Fruit fly (Drosophila melanogaster) whole organism, embryonic: ENCODE data around the gene NC2beta.

ENCODE experiments used
- Atf3 ChIP-seq: fragments of 200-800 bp; sonication (Bioruptor generic); optimal IDR thresholded peaks from 3 replicates; lab custom pipeline; 2016; ENCODE audit warnings: missing biosample characterization, missing genetic modification characterization
- Awh ChIP-seq: fragments of 200-800 bp; sonication (Bioruptor generic); IDR thresholded peaks from 2 replicates; pipeline ENCODE4, ENCODE4 v1.3.6; 2022; ENCODE audit warnings: missing biosample characterization, missing genetic modification characterization
- BEAF-32 ChIP-seq: fragments of 200-800 bp; sonication (Bioruptor generic); optimal IDR thresholded peaks from 3 replicates; lab custom pipeline; 2017; ENCODE audit warnings: missing biosample characterization, missing genetic modification characterization, mild to moderate bottlenecking, moderate library complexity, missing genetic modification reagents
- CG10267 ChIP-seq: fragments of 200-800 bp; sonication (Bioruptor generic); optimal IDR thresholded peaks from 2 replicates; lab custom pipeline; 2018; ENCODE audit warnings: missing biosample characterization, mild to moderate bottlenecking, missing genetic modification characterization, moderate library complexity
- CG12236 ChIP-seq: fragments of 200-800 bp; sonication (Bioruptor generic); optimal IDR thresholded peaks from 2 replicates; lab custom pipeline; 2016; ENCODE audit warnings: missing biosample characterization, missing genetic modification characterization
- CG14441 ChIP-seq: fragments of 200-800 bp; sonication (Bioruptor generic); IDR thresholded peaks from 2 replicates; pipeline ENCODE4 v1.3.6; 2022; ENCODE audit warnings: missing biosample characterization, missing genetic modification characterization
- CG17361 ChIP-seq: fragments of 200-800 bp; sonication (Bioruptor generic); IDR thresholded peaks from 3 replicates; pipeline ENCODE4 v1.3.6; 2022; ENCODE audit warnings: missing biosample characterization, missing genetic modification characterization
- CG17568 ChIP-seq: fragments of 200-800 bp; sonication (Bioruptor generic); optimal IDR thresholded peaks from 2 replicates; lab custom pipeline; 2018; ENCODE audit warnings: missing biosample characterization, mild to moderate bottlenecking, missing genetic modification characterization, moderate library complexity
- CG17612 ChIP-seq: fragments of 200-800 bp; sonication (Bioruptor generic); IDR thresholded peaks from 2 replicates; pipeline ENCODE4 v1.3.6; 2022; ENCODE audit warnings: missing biosample characterization, missing genetic modification characterization
- CG30431 ChIP-seq: fragments of 200-800 bp; sonication (Bioruptor generic); optimal IDR thresholded peaks from 2 replicates; lab custom pipeline; 2017; ENCODE audit warnings: missing biosample characterization, missing genetic modification characterization
- CG31224 ChIP-seq: fragments of 200-800 bp; sonication (Bioruptor generic); IDR thresholded peaks from 2 replicates; pipeline ENCODE4 v1.3.6; 2022; ENCODE audit warnings: missing biosample characterization, missing genetic modification characterization
- CG32767 ChIP-seq: fragments of 200-800 bp; sonication (Bioruptor generic); IDR thresholded peaks from 2 replicates; pipeline ENCODE4 v1.3.6; 2022; ENCODE audit warnings: missing biosample characterization, missing genetic modification characterization
- CG4424 ChIP-seq: fragments of 200-800 bp; sonication (Bioruptor generic); optimal IDR thresholded peaks from 3 replicates; lab custom pipeline; 2016; ENCODE audit warnings: missing biosample characterization, missing genetic modification characterization
- CG5953 ChIP-seq: fragments of 200-800 bp; sonication (Bioruptor generic); IDR thresholded peaks from 2 replicates; pipeline ENCODE4 v1.3.6; 2022; ENCODE audit warnings: missing biosample characterization, missing genetic modification characterization
- CG6272 ChIP-seq: fragments of 200-800 bp; sonication (Bioruptor generic); IDR thresholded peaks from 2 replicates; pipeline ENCODE4 v1.3.6; 2022; ENCODE audit warnings: missing biosample characterization, missing genetic modification characterization
- CG6654 ChIP-seq: fragments of 200-800 bp; sonication (Bioruptor generic); optimal IDR thresholded peaks from 2 replicates; lab custom pipeline; 2017; ENCODE audit warnings: missing biosample characterization, mild to moderate bottlenecking, missing genetic modification characterization
- CG6813 ChIP-seq: fragments of 200-800 bp; sonication (Bioruptor generic); optimal IDR thresholded peaks from 2 replicates; lab custom pipeline; 2017; ENCODE audit warnings: missing biosample characterization, missing genetic modification characterization, mild to moderate bottlenecking, moderate library complexity, missing genetic modification reagents
- CG9797 ChIP-seq: fragments of 200-800 bp; sonication (Bioruptor generic); optimal IDR thresholded peaks from 3 replicates; lab custom pipeline; 2018; ENCODE audit warnings: missing biosample characterization, mild to moderate bottlenecking, missing genetic modification characterization
- Dll ChIP-seq: fragments of 200-800 bp; sonication (Bioruptor generic); IDR thresholded peaks from 4 replicates; pipeline ENCODE4 v1.3.6; 2022; ENCODE audit warnings: missing biosample characterization, missing genetic modification characterization; ENCODE audit not compliant: partially characterized antibody
- Dp ChIP-seq: fragments of 200-800 bp; sonication (Bioruptor generic); optimal IDR thresholded peaks from 2 replicates; lab custom pipeline; 2018; ENCODE audit warnings: missing biosample characterization, mild to moderate bottlenecking, missing genetic modification characterization, moderate library complexity
- Dref ChIP-seq: fragments of 200-800 bp; sonication (Bioruptor generic); IDR thresholded peaks from 2 replicates; pipeline ENCODE4 v1.3.6; 2022; ENCODE audit warnings: missing biosample characterization, missing genetic modification characterization
- H15 ChIP-seq: fragments of 200-800 bp; sonication (Bioruptor generic); IDR thresholded peaks from 3 replicates; pipeline ENCODE4 v1.3.6; 2022; ENCODE audit warnings: missing biosample characterization, missing genetic modification characterization
- HLHmδ ChIP-seq: fragments of 200-800 bp; sonication (Bioruptor generic); optimal IDR thresholded peaks from 2 replicates; lab custom pipeline; 2018; ENCODE audit warnings: missing biosample characterization, mild to moderate bottlenecking, missing genetic modification characterization, moderate library complexity
- Hsf ChIP-seq: fragments of 200-800 bp; sonication (Bioruptor generic); optimal IDR thresholded peaks from 3 replicates; lab custom pipeline; 2016; ENCODE audit warnings: missing biosample characterization, missing genetic modification characterization
- Jarid2 ChIP-seq: fragments of 200-800 bp; sonication (Bioruptor generic); optimal IDR thresholded peaks from 3 replicates; lab custom pipeline; 2017; ENCODE audit warnings: mild to moderate bottlenecking, missing biosample characterization, missing genetic modification reagents, missing genetic modification characterization
- Meics ChIP-seq: fragments of 200-800 bp; sonication (Bioruptor generic); optimal IDR thresholded peaks from 2 replicates; lab custom pipeline; 2017; ENCODE audit warnings: missing biosample characterization, mild to moderate bottlenecking, missing genetic modification characterization
- Nf-YB ChIP-seq: fragments of 200-800 bp; sonication (Bioruptor generic); optimal IDR thresholded peaks from 3 replicates; lab custom pipeline; 2019; ENCODE audit warnings: missing biosample characterization, mild to moderate bottlenecking, missing genetic modification characterization, moderate library complexity
- NfI ChIP-seq: fragments of 200-800 bp; sonication (Bioruptor generic); optimal IDR thresholded peaks from 3 replicates; lab custom pipeline; 2018; ENCODE audit warnings: missing biosample characterization, mild to moderate bottlenecking, missing genetic modification characterization, moderate library complexity
- Side ChIP-seq: fragments of 200-800 bp; sonication (Bioruptor generic); optimal IDR thresholded peaks from 2 replicates; lab custom pipeline; 2016; ENCODE audit warnings: missing biosample characterization, missing genetic modification characterization
- Sox102F ChIP-seq: fragments of 200-800 bp; sonication (Bioruptor generic); optimal IDR thresholded peaks from 2 replicates; lab custom pipeline; 2018; ENCODE audit warnings: missing biosample characterization, mild to moderate bottlenecking, missing genetic modification characterization, moderate library complexity
- chm ChIP-seq: fragments of 200-800 bp; sonication (Bioruptor generic); IDR thresholded peaks from 2 replicates; pipeline ENCODE4 v1.3.6; 2022; ENCODE audit warnings: missing biosample characterization, missing genetic modification characterization
- chn ChIP-seq: fragments of 200-800 bp; sonication (Bioruptor generic); optimal IDR thresholded peaks from 2 replicates; lab custom pipeline; 2016; ENCODE audit warnings: missing biosample characterization, missing genetic modification characterization
- cwo ChIP-seq: fragments of 200-800 bp; sonication (Bioruptor generic); optimal IDR thresholded peaks from 3 replicates; lab custom pipeline; 2017; ENCODE audit warnings: missing biosample characterization, missing genetic modification characterization, mild to moderate bottlenecking, moderate library complexity, missing genetic modification reagents
- dan ChIP-seq: fragments of 200-800 bp; sonication (Bioruptor generic); IDR thresholded peaks from 2 replicates; pipeline ENCODE4 v1.3.6; 2022; ENCODE audit warnings: missing biosample characterization, missing genetic modification characterization
- dimm ChIP-seq: fragments of 200-800 bp; sonication (Bioruptor generic); IDR thresholded peaks from 2 replicates; pipeline ENCODE4 v1.3.6; 2022; ENCODE audit warnings: missing biosample characterization, missing genetic modification characterization
- fru ChIP-seq: fragments of >200 bp; optimal IDR thresholded peaks from 2 replicates; lab custom pipeline; 2017
- gfzf ChIP-seq: fragments of 200-800 bp; sonication (Bioruptor generic); optimal IDR thresholded peaks from 2 replicates; lab custom pipeline; 2016; ENCODE audit warnings: missing biosample characterization, mild to moderate bottlenecking, missing genetic modification characterization, moderate library complexity
- jing ChIP-seq: fragments of 200-800 bp; sonication (Bioruptor generic); optimal IDR thresholded peaks from 2 replicates; lab custom pipeline; 2018; ENCODE audit warnings: missing biosample characterization, mild to moderate bottlenecking, missing genetic modification characterization
- kay ChIP-seq: fragments of 200-800 bp; sonication (Bioruptor generic); optimal IDR thresholded peaks from 2 replicates; lab custom pipeline; 2016; ENCODE audit warnings: missing biosample characterization, missing genetic modification characterization
- luna ChIP-seq: fragments of 200-800 bp; sonication (Bioruptor generic); optimal IDR thresholded peaks from 2 replicates; lab custom pipeline; 2016; ENCODE audit warnings: missing biosample characterization, missing genetic modification characterization
- nom ChIP-seq: fragments of 200-800 bp; sonication (Bioruptor generic); optimal IDR thresholded peaks from 2 replicates; lab custom pipeline; 2017; ENCODE audit warnings: missing biosample characterization, missing genetic modification characterization, mild to moderate bottlenecking, moderate library complexity, missing genetic modification reagents
- pnt ChIP-seq: fragments of 200-800 bp; sonication (Bioruptor generic); optimal IDR thresholded peaks from 3 replicates; lab custom pipeline; 2016; ENCODE audit warnings: missing biosample characterization, missing genetic modification characterization
- psq ChIP-seq: fragments of 200-800 bp; sonication (Bioruptor generic); optimal IDR thresholded peaks from 2 replicates; lab custom pipeline; 2017; ENCODE audit warnings: missing biosample characterization, missing genetic modification characterization
- pum ChIP-seq: fragments of 200-800 bp; sonication (Bioruptor generic); optimal IDR thresholded peaks from 2 replicates; lab custom pipeline; 2016; ENCODE audit warnings: missing biosample characterization, missing genetic modification characterization
- sim ChIP-seq: fragments of 200-800 bp; sonication (Bioruptor generic); IDR thresholded peaks from 2 replicates; pipeline ENCODE4 v1.3.6; 2022; ENCODE audit warnings: missing biosample characterization, missing genetic modification characterization
- stc ChIP-seq: fragments of 200-800 bp; sonication (Bioruptor generic); IDR thresholded peaks from 2 replicates; pipeline ENCODE4 v1.3.6; 2022; ENCODE audit warnings: missing biosample characterization, missing genetic modification characterization
- tin ChIP-seq: fragments of 200-800 bp; sonication (Bioruptor generic); optimal IDR thresholded peaks from 3 replicates; lab custom pipeline; 2016; ENCODE audit warnings: missing biosample characterization, missing genetic modification characterization
- tio ChIP-seq: fragments of 200-800 bp; sonication (Bioruptor generic); optimal IDR thresholded peaks from 2 replicates; lab custom pipeline; 2017; ENCODE audit warnings: missing biosample characterization, missing genetic modification characterization, inconsistent platforms
- unc-4 ChIP-seq: fragments of 200-800 bp; sonication (Bioruptor generic); IDR thresholded peaks from 2 replicates; pipeline ENCODE4 v1.3.6; 2022; ENCODE audit warnings: missing biosample characterization, missing genetic modification characterization; ENCODE audit not compliant: partially characterized antibody

NC2beta gene

DNA sequence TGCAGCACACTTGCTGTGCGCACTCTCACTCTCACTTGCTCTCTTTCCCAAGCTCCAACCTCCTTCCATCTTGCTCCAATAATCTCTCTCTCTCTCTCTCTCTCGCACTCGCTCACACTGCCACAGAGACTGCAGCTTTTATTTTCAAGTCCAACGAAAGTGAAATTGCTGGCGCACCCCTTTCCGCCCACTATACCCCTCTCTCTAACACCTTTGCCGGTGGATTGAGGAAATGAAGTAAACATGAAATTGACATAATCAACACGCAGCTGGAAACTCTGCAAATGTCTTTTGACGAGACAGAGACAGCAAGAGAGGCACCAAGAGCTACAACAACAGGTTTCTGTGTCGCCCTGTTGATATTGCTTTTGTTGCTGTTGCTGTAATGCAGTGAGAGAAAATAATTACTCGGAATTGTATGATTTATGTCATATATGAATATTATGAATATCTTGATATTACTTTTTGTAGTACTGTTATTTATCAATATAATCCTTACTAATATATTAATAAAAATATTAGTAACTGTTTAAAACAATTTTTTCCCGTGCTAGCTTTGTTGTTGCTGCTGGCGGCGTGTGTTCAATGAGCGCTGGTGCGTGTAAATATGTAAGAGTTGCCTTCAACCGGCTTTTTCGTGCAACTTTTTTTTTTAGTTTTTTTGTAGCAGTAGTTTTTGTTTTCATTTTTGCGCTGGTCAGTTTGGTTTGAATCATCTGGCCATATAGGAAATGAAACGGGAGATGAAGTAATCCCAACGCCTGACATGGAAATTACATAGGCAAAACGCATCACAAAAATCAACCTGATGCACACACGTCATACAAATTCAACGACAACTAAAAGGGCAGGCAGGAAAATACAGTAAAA is 11.8 kb upstream of the NC2beta start (continued):
- TF ChIP-seq cwo (GFP tag; lab: Kevin White, UChicago) (peak; percentile 87), Dll (0 out of 4 replicates have a peak, but pooled peaks have one; percentile 28), CG30431 (GFP tag; lab: Kevin White, UChicago) (peak; percentile 68), stc (GFP tag; lab: Robert Waterston, UW) (peak; percentile 96), gfzf (no peak), Dp (GFP tag; lab: Kevin White, UChicago) (no peak), chn (GFP tag; lab: Kevin White, UChicago) (peak; percentile 63), chm (GFP tag; lab: Robert Waterston, UW) (peak; percentile 75), Side (GFP tag; lab: Kevin White, UChicago) (peak; percentile 45), Awh (peak; percentile 94), pum (GFP tag; lab: Kevin White, UChicago) (peak; percentile 3), H15 (peak; percentile 89), Hsf (GFP tag; lab: Kevin White, UChicago) (peak; percentile 53), kay (GFP tag; lab: Kevin White, UChicago) (peak; percentile 58), psq (GFP tag; lab: Kevin White, UChicago) (peak; percentile 80), CG9797 (GFP tag; lab: Kevin White, UChicago) (peak; percentile 25), jing (GFP tag; lab: Kevin White, UChicago) (peak; percentile 76), Nf-YB (peak; percentile 74), CG6654 (GFP tag; lab: Kevin White, UChicago) (peak; percentile 48), dimm (GFP tag; lab: Robert Waterston, UW) (peak; percentile 80), luna (GFP tag; lab: Kevin White, UChicago) (no peak), CG4424 (peak; percentile 90), Sox102F (GFP tag; lab: Kevin White, UChicago) (peak; percentile 98), tio (peak; percentile 82), CG31224 (GFP tag; lab: Robert Waterston, UW) (peak; percentile 73; the same call in 1 of the 2 replicates), Atf3 (peak; percentile 63), sim (GFP tag; lab: Robert Waterston, UW) (peak; percentile 28; the same call in 1 of the 2 replicates), CG32767 (GFP tag; lab: Robert Waterston, UW) (peak; percentile 92), fru (no peak), CG5953 (GFP tag; lab: Robert Waterston, UW) (peak; percentile 87), NfI (GFP tag; lab: Kevin White, UChicago) (peak; percentile 73), pnt (GFP tag; lab: Kevin White, UChicago) (no peak), CG10267 (tag; lab: Kevin White, UChicago) (peak; percentile 86), HLHmδ (GFP tag; lab: Kevin White, UChicago) (peak; percentile 93), CG6813 (GFP tag; lab: Kevin White, UChicago) (peak; percentile 71), CG17361 (peak; percentile 91), Jarid2 (GFP tag; lab: Kevin White, UChicago) (peak; percentile 54), tin (GFP tag; lab: Kevin White, UChicago) (peak; percentile 87), CG14441 (GFP tag; lab: Robert Waterston, UW) (peak; percentile 92), CG12236 (peak; percentile 19), CG6272 (GFP tag; lab: Robert Waterston, UW) (peak; percentile 89), BEAF-32 (no peak), CG17568 (GFP tag; lab: Kevin White, UChicago) (peak; percentile 76), Dref (GFP tag; lab: Robert Waterston, UW) (no peak), unc-4 (GFP tag; lab: Robert Waterston, UW) (no peak), nom (GFP tag; lab: Kevin White, UChicago) (peak; percentile 87), Meics (GFP tag; lab: Kevin White, UChicago) (peak; percentile 86), CG17612 (GFP tag; lab: Robert Waterston, UW) (peak; percentile 68), dan (no peak)
